Fruit fly (Drosophila melanogaster) whole organism, wandering third instar larva: Measurements from ENCODE around the gene CG32052.

Experiments
- Abd-B ChIP-seq: fragments of >200 bp; optimal IDR thresholded peaks from 2 replicates; lab custom pipeline; 2017; ENCODE audit warnings: missing biosample characterization, missing genetic modification characterization
- CG32264 ChIP-seq: fragments of 200-800 bp; sonication (Bioruptor generic); optimal IDR thresholded peaks from 2 replicates; lab custom pipeline; 2016; ENCODE audit warnings: missing biosample characterization, missing genetic modification characterization
- Hr78 ChIP-seq: fragments of >200 bp; optimal IDR thresholded peaks from 2 replicates; lab custom pipeline; 2017; ENCODE audit warnings: missing biosample characterization, missing genetic modification characterization
- Myc ChIP-seq: fragments of >200 bp; optimal IDR thresholded peaks from 2 replicates; lab custom pipeline; 2017
- Sp1 ChIP-seq: fragments of 200-800 bp; sonication (Bioruptor generic); optimal IDR thresholded peaks from 3 replicates; lab custom pipeline; 2019; ENCODE audit warnings: missing biosample characterization, mild to moderate bottlenecking, missing genetic modification characterization, moderate library complexity
- h ChIP-seq: fragments of 200-800 bp; sonication (Bioruptor generic); optimal IDR thresholded peaks from 3 replicates; lab custom pipeline; 2016; ENCODE audit warnings: missing biosample characterization, mild to moderate bottlenecking, missing genetic modification characterization
- rgr ChIP-seq: fragments of 200-800 bp; sonication (Bioruptor generic); optimal IDR thresholded peaks from 3 replicates; lab custom pipeline; 2016; ENCODE audit warnings: missing biosample characterization, mild to moderate bottlenecking, missing genetic modification characterization

- TF ChIP-seq Sp1 (GFP tag; lab: Kevin White, UChicago) (no peak), rgr (GFP tag; lab: Kevin White, UChicago) (no peak), CG32264 (GFP tag; lab: Kevin White, UChicago) (no peak), Hr78 (GFP tag; lab: Kevin White, UChicago) (no peak), Abd-B (GFP tag; lab: Kevin White, UChicago) (no peak), h (GFP tag; lab: Kevin White, UChicago) (no peak), Myc (no peak)
Observed at dm6 chr3L:9802020-9802419, 15.2 kb downstream of the CG32052 start, which contains the start of gene Ilp3.
